Worm (Caenorhabditis elegans) whole organism, L4 larva: Measurements from ENCODE around the gene Y48A6C.4.

Experiments used
- F10B5.3 ChIP-seq: sonication (generic microtip); optimal IDR thresholded peaks from 2 replicates; lab custom pipeline; 2016; ENCODE audit warnings: mild to moderate bottlenecking, missing genetic modification characterization, missing compliant biosample characterization
- F26F4.8 ChIP-seq: fragments of 200-800 bp; sonication (Bioruptor generic); conservative IDR thresholded peaks from 2 replicates; pipeline ENCODE4 v1.3.6; 2022; ENCODE audit warnings: missing genetic modification characterization, missing compliant biosample characterization
- F44E2.7 ChIP-seq: fragments of 200-800 bp; sonication (Bioruptor generic); IDR thresholded peaks from 2 replicates; pipeline ENCODE4 v2.1.2; 2022; ENCODE audit warnings: missing genetic modification characterization, missing compliant biosample characterization
- T20F7.1 ChIP-seq: fragments of 200-800 bp; sonication (Bioruptor generic); optimal IDR thresholded peaks from 2 replicates; lab custom pipeline; 2018; ENCODE audit warnings: mild to moderate bottlenecking, missing genetic modification characterization, missing compliant biosample characterization
- ZK546.5 ChIP-seq, 2 experiments: sonication (generic microtip); optimal IDR thresholded peaks; 2 replicates each; lab custom pipeline; 2017; ENCODE audit warnings: missing biosample characterization in 2 of 2, missing genetic modification characterization in 2 of 2
- aha-1 ChIP-seq: fragments of 150-350 bp; peaks from one replicate; lab custom pipeline; 2014; ENCODE audit warnings: missing biosample characterization, missing genetic modification characterization
- ama-1 ChIP-seq: fragments of 150-350 bp; optimal IDR thresholded peaks from 2 replicates; lab custom pipeline; 2014; ENCODE audit warnings: inconsistent platforms, mixed read lengths
- ceh-28 ChIP-seq: fragments of 150-350 bp; optimal IDR thresholded peaks from 2 replicates; lab custom pipeline; 2014; ENCODE audit warnings: missing biosample characterization, missing genetic modification reagents, missing genetic modification characterization
- ceh-32 ChIP-seq: sonication (generic microtip); optimal IDR thresholded peaks from 2 replicates; lab custom pipeline; 2016; ENCODE audit warnings: mild to moderate bottlenecking, missing genetic modification characterization, missing compliant biosample characterization; ENCODE audit not compliant: poor library complexity
- ceh-82 ChIP-seq: sonication (generic microtip); optimal IDR thresholded peaks from 2 replicates; lab custom pipeline; 2017; ENCODE audit warnings: missing biosample characterization, missing genetic modification characterization
- ces-1 ChIP-seq: fragments of 150-350 bp; sonication (generic microtip); optimal IDR thresholded peaks from 4 replicates; lab custom pipeline; 2014; ENCODE audit warnings: missing biosample characterization, missing genetic modification reagents, missing genetic modification characterization
- cey-2 ChIP-seq: sonication (generic microtip); optimal IDR thresholded peaks from 3 replicates; lab custom pipeline; 2017; ENCODE audit warnings: missing genetic modification characterization, mild to moderate bottlenecking, missing compliant biosample characterization, antibody characterized with exemption, borderline replicate concordance; ENCODE audit not compliant: insufficient read depth
- daf-16 ChIP-seq, 3 experiments: sonication (generic microtip); optimal IDR thresholded peaks; 2 replicates each; lab custom pipeline; 2016 to 2017; ENCODE audit warnings: missing genetic modification characterization in 3 of 3, missing genetic modification reagents in 3 of 3, mild to moderate bottlenecking in 2 of 3, missing compliant biosample characterization in 2 of 3, missing biosample characterization in 1 of 3, moderate library complexity in 1 of 3
- daf-19 ChIP-seq: fragments of 200-800 bp; sonication (Bioruptor generic); conservative IDR thresholded peaks from 2 replicates; pipeline ENCODE4 v1.3.6; 2022; ENCODE audit warnings: missing genetic modification characterization, missing compliant biosample characterization
- dmd-6 ChIP-seq: fragments of 200-800 bp; sonication (Bioruptor generic); IDR thresholded peaks from 2 replicates; pipeline ENCODE4 v1.3.6; 2022; ENCODE audit warnings: missing genetic modification reagents, missing genetic modification characterization, missing compliant biosample characterization
- duxl-1 ChIP-seq: sonication (generic microtip); optimal IDR thresholded peaks from 2 replicates; lab custom pipeline; 2016; ENCODE audit warnings: mild to moderate bottlenecking, missing genetic modification characterization, moderate library complexity, missing compliant biosample characterization; ENCODE audit not compliant: poor library complexity
- dve-1 ChIP-seq: sonication (generic microtip); optimal IDR thresholded peaks from 2 replicates; lab custom pipeline; 2017; ENCODE audit warnings: antibody characterized with exemption, mild to moderate bottlenecking, missing genetic modification characterization, missing compliant biosample characterization; ENCODE audit not compliant: insufficient read depth
- fos-1 ChIP-seq: fragments of 150-350 bp; optimal IDR thresholded peaks from 2 replicates; lab custom pipeline; 2014; ENCODE audit warnings: missing biosample characterization, missing genetic modification characterization
- gei-8 ChIP-seq: fragments of 200-800 bp; sonication (Bioruptor generic); optimal IDR thresholded peaks from 2 replicates; lab custom pipeline; 2018; ENCODE audit warnings: mild to moderate bottlenecking, missing genetic modification characterization, missing compliant biosample characterization
- hif-1 ChIP-seq, 2 experiments: sonication (generic microtip); optimal IDR thresholded peaks; 2 replicates each; lab custom pipeline; 2016 to 2017; ENCODE audit warnings: missing compliant biosample characterization in 2 of 2, missing genetic modification characterization in 2 of 2, missing genetic modification reagents in 2 of 2, missing genotype in 2 of 2, mild to moderate bottlenecking in 1 of 2
- hlh-11 ChIP-seq: fragments of 200-800 bp; sonication (Bioruptor generic); optimal IDR thresholded peaks from 2 replicates; lab custom pipeline; 2018; ENCODE audit warnings: mild to moderate bottlenecking, missing genetic modification characterization, missing compliant biosample characterization
- lin-13 ChIP-seq: fragments of 150-350 bp; optimal IDR thresholded peaks from 2 replicates; lab custom pipeline; 2014; ENCODE audit warnings: missing biosample characterization, missing genetic modification reagents, missing genetic modification characterization
- lin-29 ChIP-seq: fragments of 200-800 bp; sonication (Bioruptor generic); IDR thresholded peaks from 2 replicates; pipeline ENCODE4 v1.3.6; 2022; ENCODE audit warnings: missing genetic modification reagents, missing genetic modification characterization, missing compliant biosample characterization
- lin-38 ChIP-seq: fragments of 200-800 bp; sonication (Bioruptor generic); IDR thresholded peaks from 2 replicates; pipeline ENCODE4 v1.3.6; 2022; ENCODE audit warnings: missing genetic modification reagents, missing genetic modification characterization, missing compliant biosample characterization
- lir-3 ChIP-seq: sonication (generic microtip); optimal IDR thresholded peaks from 2 replicates; lab custom pipeline; 2016; ENCODE audit warnings: mild to moderate bottlenecking, missing genetic modification characterization, missing compliant biosample characterization
- madf-9 ChIP-seq: fragments of 200-800 bp; sonication (Bioruptor generic); conservative IDR thresholded peaks from 2 replicates; pipeline ENCODE4 v1.3.6; 2022; ENCODE audit warnings: missing genetic modification reagents, missing genetic modification characterization, missing compliant biosample characterization
- mep-1 ChIP-seq: fragments of 150-350 bp; sonication (generic microtip); optimal IDR thresholded peaks from 3 replicates; lab custom pipeline; 2014; ENCODE audit warnings: missing biosample characterization, missing genetic modification characterization
- mxl-2 ChIP-seq: fragments of 200-800 bp; sonication (Bioruptor generic); conservative IDR thresholded peaks from 2 replicates; pipeline ENCODE4 v1.3.6; 2022; ENCODE audit warnings: missing genetic modification reagents, missing genetic modification characterization, missing compliant biosample characterization
- nhr-10 ChIP-seq: fragments of 150-350 bp; optimal IDR thresholded peaks from 2 replicates; lab custom pipeline; 2014; ENCODE audit warnings: missing biosample characterization, missing genetic modification characterization
- nhr-11 ChIP-seq: fragments of 150-350 bp; optimal IDR thresholded peaks from 2 replicates; lab custom pipeline; 2014; ENCODE audit warnings: missing biosample characterization, missing genetic modification characterization
- nhr-111 ChIP-seq: fragments of 200-800 bp; sonication (Bioruptor generic); optimal IDR thresholded peaks from 2 replicates; lab custom pipeline; 2018; ENCODE audit warnings: mild to moderate bottlenecking, missing genetic modification characterization, missing compliant biosample characterization
- nhr-28 ChIP-seq: fragments of 150-350 bp; optimal IDR thresholded peaks from 2 replicates; lab custom pipeline; 2014; ENCODE audit warnings: missing biosample characterization, missing genetic modification characterization
- nhr-41 ChIP-seq: fragments of 200-800 bp; sonication (Bioruptor generic); IDR thresholded peaks from 2 replicates; pipeline ENCODE4 v1.3.6; 2022; ENCODE audit warnings: missing genetic modification reagents, missing genetic modification characterization, missing compliant biosample characterization
- nhr-42 ChIP-seq: fragments of 200-800 bp; sonication (Bioruptor generic); IDR thresholded peaks from 2 replicates; pipeline ENCODE4 v1.3.6; 2022; ENCODE audit warnings: missing genetic modification characterization, missing compliant biosample characterization
- nhr-48 ChIP-seq: sonication (generic microtip); optimal IDR thresholded peaks from 2 replicates; lab custom pipeline; 2016; ENCODE audit warnings: mild to moderate bottlenecking, missing genetic modification characterization, missing compliant biosample characterization
- pha-4 ChIP-seq, 2 experiments: fragments of 150-350 bp in 1 of 2; fragments of 200-800 bp in 1 of 2; sonication (Bioruptor generic) in 1 of 2; IDR thresholded peaks in 1 of 2; optimal IDR thresholded peaks in 1 of 2; 2 replicates each; pipeline versions ENCODE4 v1.3.6 to Lab custom; 2014 to 2022; ENCODE audit warnings: missing genetic modification characterization in 2 of 2, missing genetic modification reagents in 2 of 2, missing biosample characterization in 1 of 2, missing compliant biosample characterization in 1 of 2
- rbr-2 ChIP-seq: sonication (generic microtip); optimal IDR thresholded peaks from 2 replicates; lab custom pipeline; 2016; ENCODE audit warnings: missing genotype, missing genetic modification characterization, missing compliant biosample characterization
- set-16 ChIP-seq: fragments of 200-800 bp; sonication (Bioruptor generic); IDR thresholded peaks from 2 replicates; pipeline ENCODE4 v1.3.6; 2022; ENCODE audit warnings: missing genetic modification reagents, missing genetic modification characterization, missing compliant biosample characterization
- spr-3 ChIP-seq: fragments of 200-800 bp; sonication (Bioruptor generic); optimal IDR thresholded peaks from 2 replicates; lab custom pipeline; 2018; ENCODE audit warnings: mild to moderate bottlenecking, missing genetic modification characterization, missing compliant biosample characterization
- tag-97 ChIP-seq: fragments of 200-800 bp; sonication (Bioruptor generic); IDR thresholded peaks from 2 replicates; pipeline ENCODE4 v1.3.6; 2022; ENCODE audit warnings: missing genetic modification characterization, missing compliant biosample characterization
- tra-1 ChIP-seq: fragments of 200-800 bp; sonication (Bioruptor generic); IDR thresholded peaks from 2 replicates; pipeline ENCODE4 v1.3.6; 2022; ENCODE audit warnings: missing genetic modification reagents, missing genetic modification characterization, missing compliant biosample characterization
- unc-130 ChIP-seq: sonication (generic microtip); optimal IDR thresholded peaks from 2 replicates; lab custom pipeline; 2016; ENCODE audit warnings: missing genetic modification reagents, missing genetic modification characterization, missing compliant biosample characterization
- unc-39 ChIP-seq: sonication (generic microtip); optimal IDR thresholded peaks from 2 replicates; lab custom pipeline; 2017; ENCODE audit warnings: missing biosample characterization, missing genetic modification characterization
- unc-62 ChIP-seq, 3 experiments: fragments of 150-350 bp in 1 of 3; sonication (generic microtip); optimal IDR thresholded peaks in 2 of 3; peaks in 1 of 3; 1 replicate in 1 of 3; 2 replicates in 2 of 3; lab custom pipeline; 2014 to 2017; ENCODE audit warnings: missing biosample characterization in 3 of 3, missing genetic modification characterization in 3 of 3, missing genetic modification reagents in 3 of 3, missing genotype in 1 of 3
- vab-7 ChIP-seq: fragments of 200-800 bp; sonication (Bioruptor generic); IDR thresholded peaks from 2 replicates; pipeline ENCODE4 v1.3.6; 2022; ENCODE audit warnings: missing genetic modification reagents, missing genetic modification characterization, missing compliant biosample characterization
- zag-1 ChIP-seq: fragments of 150-350 bp; optimal IDR thresholded peaks from 2 replicates; lab custom pipeline; 2014; ENCODE audit warnings: missing biosample characterization, missing genetic modification characterization
- zfp-2 ChIP-seq: sonication (generic microtip); optimal IDR thresholded peaks from 2 replicates; lab custom pipeline; 2016; ENCODE audit warnings: mild to moderate bottlenecking, missing genetic modification characterization, missing compliant biosample characterization
- zfp-3 ChIP-seq: fragments of 200-800 bp; sonication (Bioruptor generic); conservative IDR thresholded peaks from 2 replicates; pipeline ENCODE4 v1.3.6; 2022; ENCODE audit warnings: missing genetic modification reagents, missing genetic modification characterization, missing compliant biosample characterization
- zip-2 ChIP-seq: fragments of 150-350 bp; optimal IDR thresholded peaks from 2 replicates; lab custom pipeline; 2014; ENCODE audit warnings: missing biosample characterization, missing genetic modification characterization

Gene Y48A6C.4

DNA sequence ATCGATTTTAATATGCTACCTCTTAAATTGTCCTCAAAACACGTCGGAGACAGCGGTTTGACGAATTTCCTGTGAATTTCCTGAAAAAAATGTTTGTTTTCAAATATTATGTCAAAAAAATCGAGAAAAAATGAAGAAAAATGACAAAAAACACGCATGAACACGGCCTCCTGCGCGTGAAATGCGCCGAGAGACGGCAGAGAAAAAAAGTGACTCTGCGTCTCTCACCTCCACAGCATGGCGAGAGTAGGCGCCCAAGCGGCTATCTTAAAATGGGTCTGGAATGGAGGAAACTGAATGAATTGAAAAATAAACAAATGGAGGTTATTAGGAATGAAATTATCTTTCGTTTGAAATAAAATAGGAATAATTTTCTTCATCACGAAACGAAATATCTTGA is 8.8 kb upstream of the Y48A6C.4 start (continued):
- TF ChIP-seq mxl-2 (GFP tag; lab: Robert Waterston, UW): no peak
- peak; percentile 89 for TF ChIP-seq lin-38
- no peak for TF ChIP-seq lir-3 (tag; lab: Kevin White, UChicago)
- peak; percentile 47 for TF ChIP-seq unc-130
- TF ChIP-seq nhr-11 (tag; lab: Kevin White, UChicago): peak; percentile 45
- peak; percentile 81 for TF ChIP-seq lin-29 (GFP tag; lab: Robert Waterston, UW)
- TF ChIP-seq madf-9 (GFP tag; lab: Robert Waterston, UW): peak; percentile 51; the same call in 1 of the 2 replicates
- TF ChIP-seq ceh-82 (tag; lab: Kevin White, UChicago): no peak
- peak; percentile 35 for TF ChIP-seq nhr-28
- no peak for TF ChIP-seq ces-1 (GFP tag; lab: Kevin White, UChicago)
- no peak for TF ChIP-seq tag-97 (GFP tag; lab: Robert Waterston, UW)
- TF ChIP-seq nhr-42 (GFP tag; lab: Robert Waterston, UW): peak; percentile 22; the same call in 1 of the 2 replicates
- TF ChIP-seq aha-1 (tag; lab: Kevin White, UChicago): peak; percentile 39
- no peak for TF ChIP-seq hlh-11
- peak in 1 of 2 experiments; percentile 32 for TF ChIP-seq daf-16 (GFP tag; optimal IDR thresholded peaks at IDR 0.05; lab: Kevin White, UChicago)
- TF ChIP-seq daf-16 (tag; optimal IDR thresholded peaks at IDR 0.05; lab: Kevin White, UChicago): peak; percentile 53
- no peak for TF ChIP-seq zfp-3
- TF ChIP-seq zip-2 (tag; lab: Kevin White, UChicago): peak; percentile 24
- TF ChIP-seq rbr-2 (tag; lab: Kevin White, UChicago): peak; percentile 71
- no peak for TF ChIP-seq daf-19 (GFP tag; lab: Robert Waterston, UW)
- TF ChIP-seq F44E2.7 (GFP tag; lab: Robert Waterston, UW): no peak
- TF ChIP-seq set-16: no peak
- no peak for TF ChIP-seq tra-1
- TF ChIP-seq pha-4 (GFP tag; IDR thresholded peaks at IDR 0.05; lab: Robert Waterston, UW): peak; percentile 41; the same call in 1 of the 2 replicates
- no peak for TF ChIP-seq pha-4 (tag; optimal IDR thresholded peaks at IDR 0.05; lab: Kevin White, UChicago)

ce11 chrIII:11112718-11113117 is 6.9 kb upstream of the Y48A6C.4 start:
- TF ChIP-seq nhr-48 (tag; lab: Kevin White, UChicago) (no peak), nhr-10 (tag; lab: Kevin White, UChicago) (no peak), dve-1 (tag; lab: Kevin White, UChicago) (no peak), zag-1 (tag; lab: Kevin White, UChicago) (no peak), nhr-41 (GFP tag; lab: Robert Waterston, UW) (no peak), F44E2.7 (GFP tag; lab: Robert Waterston, UW) (no peak), T20F7.1 (GFP tag; lab: Kevin White, UChicago) (peak; percentile 53), daf-19 (GFP tag; lab: Robert Waterston, UW) (no peak), nhr-111 (GFP tag; lab: Kevin White, UChicago) (no peak), mep-1 (tag; lab: Kevin White, UChicago) (peak; percentile 24), unc-39 (tag; lab: Kevin White, UChicago) (no peak), spr-3 (GFP tag; lab: Kevin White, UChicago) (no peak), lin-13 (no peak), gei-8 (GFP tag; lab: Kevin White, UChicago) (no peak), dmd-6 (peak; percentile 63), ceh-28 (tag; lab: Kevin White, UChicago) (no peak), F26F4.8 (no peak), hif-1 (tag; optimal IDR thresholded peaks at IDR 0.05; lab: Kevin White, UChicago) (peak in 1 of 2 experiments; percentile 67), unc-62 (GFP tag; optimal IDR thresholded peaks at IDR 0.05 in 1 of 2; lab: Kevin White, UChicago) (no peak), unc-62 (tag; optimal IDR thresholded peaks at IDR 0.05; lab: Kevin White, UChicago) (no peak), vab-7 (GFP tag; lab: Robert Waterston, UW) (0 out of 2 replicates have a peak, but pooled peaks have one; percentile 9), unc-130 (peak; percentile 48), ceh-82 (tag; lab: Kevin White, UChicago) (no peak), F10B5.3 (no peak), zfp-2 (tag; lab: Kevin White, UChicago) (no peak), fos-1 (tag; lab: Kevin White, UChicago) (no peak), ZK546.5 (tag; optimal IDR thresholded peaks at IDR 0.05; lab: Kevin White, UChicago) (no peak), duxl-1 (tag; lab: Kevin White, UChicago) (no peak), ceh-32 (no peak), ama-1 (lab: Kevin White, UChicago) (no peak), cey-2 (tag; lab: Kevin White, UChicago) (no peak)
